Fruit fly (Drosophila melanogaster) whole organism, pupa: ENCODE measurements around the gene Phyhd1.

ENCODE experiments used
- CG12605 ChIP-seq: fragments of 200-800 bp; sonication (Bioruptor generic); IDR thresholded peaks from 2 replicates; pipeline ENCODE4 v1.3.6; 2022; ENCODE audit warnings: missing biosample characterization, missing genetic modification characterization
- CG13204 ChIP-seq: fragments of 200-800 bp; sonication (Bioruptor generic); optimal IDR thresholded peaks from 2 replicates; lab custom pipeline; 2018; ENCODE audit warnings: missing biosample characterization, mild to moderate bottlenecking, missing genetic modification characterization, moderate library complexity
- CG14655 ChIP-seq: fragments of 200-800 bp; sonication (Bioruptor generic); optimal IDR thresholded peaks from 3 replicates; lab custom pipeline; 2017; ENCODE audit warnings: mild to moderate bottlenecking, missing biosample characterization, missing genetic modification reagents, missing genetic modification characterization
- CG15710 ChIP-seq: fragments of 200-800 bp; sonication (Bioruptor generic); optimal IDR thresholded peaks from 2 replicates; lab custom pipeline; 2018; ENCODE audit warnings: missing biosample characterization, mild to moderate bottlenecking, missing genetic modification characterization, moderate library complexity
- CG17806 ChIP-seq: fragments of 200-800 bp; sonication (Bioruptor generic); optimal IDR thresholded peaks from 2 replicates; lab custom pipeline; 2018; ENCODE audit warnings: missing biosample characterization, mild to moderate bottlenecking, missing genetic modification characterization, moderate library complexity
- CG32121 ChIP-seq: fragments of 200-800 bp; sonication (Bioruptor generic); IDR thresholded peaks from 2 replicates; pipeline ENCODE4 v1.3.6; 2022; ENCODE audit warnings: missing biosample characterization, missing genetic modification characterization
- CG34367 ChIP-seq: fragments of 200-800 bp; sonication (Bioruptor generic); optimal IDR thresholded peaks from 2 replicates; lab custom pipeline; 2018; ENCODE audit warnings: missing biosample characterization, mild to moderate bottlenecking, missing genetic modification characterization
- CG4496 ChIP-seq: fragments of 200-800 bp; sonication (Bioruptor generic); IDR thresholded peaks from 3 replicates; pipeline ENCODE4 v1.3.6; 2022; ENCODE audit warnings: missing biosample characterization, missing genetic modification characterization
- CG8159 ChIP-seq: fragments of 200-800 bp; sonication (Bioruptor generic); optimal IDR thresholded peaks from 3 replicates; lab custom pipeline; 2018; ENCODE audit warnings: missing biosample characterization, mild to moderate bottlenecking, missing genetic modification characterization, moderate library complexity
- CG8301 ChIP-seq: fragments of 200-800 bp; sonication (Bioruptor generic); optimal IDR thresholded peaks from 2 replicates; lab custom pipeline; 2018; ENCODE audit warnings: missing biosample characterization, mild to moderate bottlenecking, missing genetic modification characterization
- CG9948 ChIP-seq: fragments of 200-800 bp; sonication (Bioruptor generic); optimal IDR thresholded peaks from 2 replicates; lab custom pipeline; 2018; ENCODE audit warnings: missing biosample characterization, mild to moderate bottlenecking, missing genetic modification characterization, moderate library complexity
- D1 ChIP-seq: fragments of 200-800 bp; sonication (Bioruptor generic); optimal IDR thresholded peaks from 2 replicates; lab custom pipeline; 2018; ENCODE audit warnings: missing biosample characterization, mild to moderate bottlenecking, missing genetic modification characterization, moderate library complexity
- EcR ChIP-seq: fragments of 200-800 bp; sonication (Bioruptor generic); optimal IDR thresholded peaks from 3 replicates; lab custom pipeline; 2019; ENCODE audit warnings: missing biosample characterization, missing genetic modification characterization, mild to moderate bottlenecking, moderate library complexity, missing genetic modification reagents
- Ets98B ChIP-seq: fragments of 200-800 bp; sonication (Bioruptor generic); IDR thresholded peaks from 2 replicates; pipeline ENCODE4 v1.3.6; 2022; ENCODE audit warnings: missing biosample characterization, missing genetic modification characterization
- Pif1A ChIP-seq: fragments of 200-800 bp; sonication (Bioruptor generic); optimal IDR thresholded peaks from 3 replicates; lab custom pipeline; 2016; ENCODE audit warnings: missing biosample characterization, missing genetic modification characterization
- Pif1B ChIP-seq: fragments of 200-800 bp; sonication (Bioruptor generic); optimal IDR thresholded peaks from 3 replicates; lab custom pipeline; 2016; ENCODE audit warnings: missing biosample characterization, missing genetic modification characterization
- Snoo ChIP-seq: fragments of 200-800 bp; sonication (Bioruptor generic); optimal IDR thresholded peaks from 3 replicates; lab custom pipeline; 2017; ENCODE audit warnings: missing biosample characterization, mild to moderate bottlenecking, missing genetic modification characterization, inconsistent platforms
- gl ChIP-seq: fragments of 200-800 bp; sonication (Bioruptor generic); optimal IDR thresholded peaks from 2 replicates; lab custom pipeline; 2018; ENCODE audit warnings: missing biosample characterization, mild to moderate bottlenecking, missing genetic modification characterization
- rn ChIP-seq: fragments of 200-800 bp; sonication (Bioruptor generic); IDR thresholded peaks from 2 replicates; pipeline ENCODE4 v1.3.6; 2022; ENCODE audit warnings: missing biosample characterization, missing genetic modification characterization

Gene Phyhd1

DNA sequence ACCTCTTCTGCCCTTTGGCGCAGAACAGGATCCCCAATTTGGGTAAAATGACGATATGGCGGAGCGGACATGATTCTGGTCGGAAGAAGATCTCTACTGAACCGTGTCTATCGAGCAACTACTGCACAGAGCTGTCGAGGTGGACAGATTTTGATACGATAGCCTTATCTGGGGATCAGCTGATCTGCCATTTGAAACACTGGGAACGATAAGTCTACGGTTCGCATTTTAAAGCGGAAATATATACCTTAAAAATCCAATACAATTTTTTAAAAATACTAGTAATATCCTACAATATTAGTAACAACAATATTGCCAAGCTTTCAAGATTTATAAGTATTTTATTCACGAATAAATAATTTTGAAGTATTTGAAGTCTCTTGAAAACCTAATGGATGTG lies 28.5 kb upstream of the Phyhd1 start, which contains the start of gene CG31373:
Gene CG31373, minus strand, starts transcription at position 101 of the 400 bp plus-strand sequence.
- no peak for TF ChIP-seq CG12605 (GFP tag; lab: Robert Waterston, UW)
- no peak for TF ChIP-seq CG8159 (tag; lab: Kevin White, UChicago)
- no peak for TF ChIP-seq EcR (GFP tag; lab: Kevin White, UChicago)
- TF ChIP-seq rn (GFP tag; lab: Robert Waterston, UW): no peak
- TF ChIP-seq CG8301 (tag; lab: Kevin White, UChicago): no peak
- no peak for TF ChIP-seq CG32121
- no peak for TF ChIP-seq CG13204 (GFP tag; lab: Kevin White, UChicago)
- no peak for TF ChIP-seq CG9948 (tag; lab: Kevin White, UChicago)
- no peak for TF ChIP-seq Ets98B (GFP tag; lab: Robert Waterston, UW)
- TF ChIP-seq CG15710 (tag; lab: Kevin White, UChicago): no peak
- no peak for TF ChIP-seq Snoo (tag; lab: Kevin White, UChicago)
- no peak for TF ChIP-seq CG14655 (GFP tag; lab: Kevin White, UChicago)
- TF ChIP-seq, all 21 proteins: peak for 0

DNA sequence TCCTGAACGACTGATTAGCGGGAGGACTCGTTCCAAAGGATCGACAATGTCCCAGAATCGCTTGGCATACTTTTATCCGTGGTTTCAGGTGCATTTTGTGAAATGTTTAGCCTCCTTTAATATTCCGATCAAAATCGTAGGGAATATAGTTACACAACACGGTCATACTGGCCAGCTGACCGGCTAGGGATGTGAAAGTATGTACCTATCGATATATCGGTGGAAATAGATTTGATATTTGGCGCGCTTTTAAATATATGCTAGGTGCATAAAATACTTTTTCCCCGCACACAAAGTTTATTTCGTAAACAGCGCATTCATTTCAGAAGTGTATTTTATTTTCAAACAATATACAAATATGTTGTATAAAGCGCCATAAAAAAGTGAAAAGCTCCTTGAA lies 27.4 kb upstream of the Phyhd1 start, which contains the start of gene CG31278:
Gene CG31278, minus strand, starts transcription at position 172 of the 400 bp plus-strand sequence.
- TF ChIP-seq gl (tag; lab: Kevin White, UChicago) (no peak), D1 (tag; lab: Kevin White, UChicago) (no peak), CG4496 (no peak), Pif1A (GFP tag; lab: Kevin White, UChicago) (no peak)

DNA sequence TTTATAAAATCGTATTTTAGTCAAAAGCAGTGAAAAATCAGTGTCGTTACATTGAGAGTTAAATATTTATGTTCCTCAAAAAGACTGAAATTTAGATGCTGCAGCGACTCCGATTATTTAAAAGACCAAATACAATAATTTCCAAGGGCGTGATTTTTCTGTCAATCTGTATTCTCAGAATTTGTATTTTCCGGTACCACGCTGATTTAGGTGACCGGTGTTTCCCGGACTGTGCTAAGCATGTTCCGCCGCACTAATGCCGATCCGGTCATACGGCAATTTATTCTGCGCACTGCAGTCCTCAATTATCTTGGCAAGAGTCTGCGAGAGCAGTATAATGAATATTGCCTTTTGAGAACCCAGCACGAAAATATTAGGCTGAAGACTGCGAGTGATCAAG lies 26.0 kb upstream of the Phyhd1 start, which contains the start of the genes CG31467 and CG14684:
Gene CG31467, minus strand, starts transcription at position 101 of the 400 bp plus-strand sequence.
Gene CG14684, plus strand, starts transcription at position 212 of the 400 bp plus-strand sequence.
- TF ChIP-seq CG9948 (tag; lab: Kevin White, UChicago) (no peak), D1 (tag; lab: Kevin White, UChicago) (no peak), CG12605 (GFP tag; lab: Robert Waterston, UW) (no peak)

DNA sequence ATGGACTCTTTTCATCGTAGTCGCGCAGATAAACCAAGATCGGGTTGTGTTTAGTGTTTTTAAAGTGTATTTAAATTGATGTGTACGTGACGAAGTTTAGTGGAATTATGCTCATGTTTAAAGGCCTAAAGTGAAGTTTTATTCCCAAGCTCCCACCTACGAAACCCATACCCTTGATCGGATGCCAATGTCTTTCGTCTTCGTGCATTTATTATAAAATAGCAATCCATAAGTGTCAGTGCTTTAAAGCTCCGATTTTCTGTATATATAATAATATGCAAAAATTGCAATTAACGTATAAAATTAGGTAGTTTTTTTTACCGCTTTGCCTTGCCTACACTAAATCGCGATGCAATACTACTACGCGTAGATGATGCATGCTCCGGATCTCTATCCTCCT lies 24.2 kb upstream of the Phyhd1 start, which contains the start of gene CG31391:
Gene CG31391, minus strand, starts transcription at position 101 of the 400 bp plus-strand sequence.
- no peak for TF ChIP-seq CG17806 (tag; lab: Kevin White, UChicago)
- TF ChIP-seq Snoo (tag; lab: Kevin White, UChicago): no peak
- no peak for TF ChIP-seq CG4496
- no peak for TF ChIP-seq CG12605 (GFP tag; lab: Robert Waterston, UW)
- TF ChIP-seq gl (tag; lab: Kevin White, UChicago): no peak
- no peak for TF ChIP-seq rn (GFP tag; lab: Robert Waterston, UW)
- TF ChIP-seq Ets98B (GFP tag; lab: Robert Waterston, UW): no peak
- TF ChIP-seq CG34367 (tag; lab: Kevin White, UChicago): no peak
- TF ChIP-seq Pif1B (GFP tag; lab: Kevin White, UChicago): no peak
- no peak for TF ChIP-seq D1 (tag; lab: Kevin White, UChicago)
- no peak for TF ChIP-seq CG9948 (tag; lab: Kevin White, UChicago)
- no peak for TF ChIP-seq CG14655 (GFP tag; lab: Kevin White, UChicago)
- no peak for TF ChIP-seq CG13204 (GFP tag; lab: Kevin White, UChicago)
- TF ChIP-seq CG8159 (tag; lab: Kevin White, UChicago): no peak

DNA sequence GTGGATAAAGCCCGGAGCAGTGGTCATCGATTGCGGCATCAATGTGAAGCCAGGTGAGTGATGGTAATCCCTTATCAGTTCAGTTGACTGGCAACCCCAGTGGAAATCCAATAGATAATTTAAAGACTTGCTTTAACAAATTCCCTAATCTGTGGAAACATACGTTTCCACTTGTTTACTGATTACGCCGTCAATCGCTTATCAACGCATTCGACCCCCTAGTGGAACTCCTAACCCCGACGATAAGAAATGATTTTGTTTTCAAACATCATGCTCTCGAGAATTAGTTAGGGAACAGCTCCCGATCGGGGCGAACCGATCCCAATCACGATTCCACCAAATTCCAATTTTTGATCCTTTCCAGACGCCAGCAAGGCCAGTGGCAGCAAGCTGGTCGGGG lies 19.9 kb upstream of the Phyhd1 start:
- TF ChIP-seq CG12605 (GFP tag; lab: Robert Waterston, UW): no peak
- no peak for TF ChIP-seq Pif1A (GFP tag; lab: Kevin White, UChicago)
- TF ChIP-seq CG9948 (tag; lab: Kevin White, UChicago): no peak
- TF ChIP-seq rn (GFP tag; lab: Robert Waterston, UW): no peak
- no peak for TF ChIP-seq CG32121
- TF ChIP-seq CG8159 (tag; lab: Kevin White, UChicago): no peak
- TF ChIP-seq D1 (tag; lab: Kevin White, UChicago): no peak
- TF ChIP-seq EcR (GFP tag; lab: Kevin White, UChicago): no peak
- no peak for TF ChIP-seq CG14655 (GFP tag; lab: Kevin White, UChicago)

DNA sequence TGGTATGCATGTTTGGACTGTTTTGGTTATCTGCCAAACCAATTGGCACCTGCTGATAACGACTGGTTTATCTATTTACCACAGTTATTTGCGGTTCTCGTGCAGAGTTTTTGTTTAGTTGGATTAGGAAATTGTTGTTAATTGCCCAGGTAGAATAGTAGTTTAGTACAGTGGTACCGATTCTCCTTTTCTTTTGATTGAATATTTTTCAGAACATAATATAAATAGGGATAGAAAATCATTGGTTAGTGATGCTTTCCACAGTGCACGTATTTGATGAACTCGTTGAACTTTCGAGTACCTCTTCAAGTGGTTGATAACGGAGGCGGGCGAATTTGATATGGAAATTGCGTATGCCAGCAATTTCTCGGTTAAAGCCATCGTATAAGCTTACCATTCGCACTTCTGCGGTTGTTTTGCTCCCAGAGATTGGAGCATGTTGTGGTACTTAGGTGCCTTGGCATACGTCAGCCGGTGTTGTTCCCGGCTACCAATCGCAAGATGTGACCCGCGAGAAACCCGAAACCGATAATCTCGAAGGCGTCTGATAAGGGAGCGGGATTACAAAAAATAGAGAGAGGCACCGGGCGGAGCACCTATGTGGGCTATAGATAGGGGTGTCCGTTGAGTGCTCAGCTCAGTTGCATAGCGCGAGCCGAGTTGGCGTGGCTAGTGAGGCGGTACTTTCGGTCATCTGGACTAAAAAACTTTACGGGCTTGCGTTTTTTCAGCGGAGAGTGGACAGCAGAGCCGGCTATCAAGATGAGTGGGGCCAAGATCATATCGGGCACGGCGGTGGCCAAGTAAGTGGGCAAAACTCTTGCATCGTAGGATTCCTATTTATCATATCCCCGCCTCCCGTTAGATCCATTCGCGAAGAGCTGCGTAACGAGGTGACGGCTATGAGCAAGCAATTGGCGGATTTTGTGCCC lies 18.6 kb upstream of the Phyhd1 start:
- TF ChIP-seq CG32121 (no peak), rn (GFP tag; lab: Robert Waterston, UW) (no peak), D1 (tag; lab: Kevin White, UChicago) (no peak)

DNA sequence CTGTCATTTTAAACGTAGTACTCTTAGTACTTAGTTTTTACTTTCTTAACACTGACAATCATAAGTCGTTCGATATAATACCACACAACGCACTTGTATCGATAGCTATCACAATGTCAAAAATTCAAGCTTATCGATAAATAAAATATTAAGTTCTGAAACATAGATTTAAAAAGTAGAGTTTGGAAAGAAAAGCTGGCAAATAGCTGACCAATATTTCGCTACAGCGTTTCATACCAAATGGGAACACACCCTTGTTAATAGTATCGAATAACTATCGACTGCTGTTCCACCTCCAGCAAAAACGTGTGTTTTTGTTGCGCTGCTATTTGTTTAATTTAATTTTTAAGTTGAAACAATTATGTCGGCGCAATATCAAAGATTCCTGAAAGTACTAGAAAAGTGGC lies 15.6 kb upstream of the Phyhd1 start, which contains the start of the genes pug, CG14683 and CG46459:
Gene pug, plus strand, starts transcription at position 164 of the 407 bp plus-strand sequence.
Gene CG14683, plus strand, starts transcription at position 277 of the 407 bp plus-strand sequence.
Gene CG46459, plus strand, starts transcription at position 277 of the 407 bp plus-strand sequence.
- TF ChIP-seq Snoo (tag; lab: Kevin White, UChicago) (no peak), CG15710 (tag; lab: Kevin White, UChicago) (no peak), Ets98B (GFP tag; lab: Robert Waterston, UW) (0 out of 2 replicates have a peak, but pooled peaks have one; percentile 11)
